Worm (Caenorhabditis elegans) whole organism, young adult: ENCODE results near the gene Y56A3A.30.
A peak's percentile ranks its signal among the peaks of the same experiment; 100 is the strongest.

ENCODE experiments used
- C17E4.6 ChIP-seq: fragments of 200-800 bp; sonication (Bioruptor generic); IDR thresholded peaks from 2 replicates; pipeline ENCODE4 v1.3.6; 2022; ENCODE audit warnings: missing genetic modification reagents, missing genetic modification characterization, missing compliant biosample characterization
- D2030.7 ChIP-seq: fragments of 200-800 bp; sonication (Bioruptor generic); IDR thresholded peaks from 2 replicates; pipeline ENCODE4 v1.3.6; 2022; ENCODE audit warnings: missing genetic modification reagents, missing genetic modification characterization, missing compliant biosample characterization
- F57A8.1 ChIP-seq: fragments of 200-800 bp; sonication (Bioruptor generic); optimal IDR thresholded peaks from 2 replicates; lab custom pipeline; 2018; ENCODE audit warnings: mild to moderate bottlenecking, missing genetic modification characterization, moderate library complexity, missing compliant biosample characterization
- K12H6.12 ChIP-seq: fragments of 200-800 bp; sonication (Bioruptor generic); optimal IDR thresholded peaks from 2 replicates; lab custom pipeline; 2018; ENCODE audit warnings: mild to moderate bottlenecking, missing genetic modification characterization, missing compliant biosample characterization
- Y56A3A.18 ChIP-seq: fragments of 200-800 bp; sonication (Bioruptor generic); IDR thresholded peaks from 2 replicates; pipeline ENCODE4 v1.3.6; 2022; ENCODE audit warnings: missing genetic modification reagents, missing genetic modification characterization, missing compliant biosample characterization
- ZK185.1 ChIP-seq: sonication (generic microtip); optimal IDR thresholded peaks from 2 replicates; lab custom pipeline; 2016; ENCODE audit warnings: mild to moderate bottlenecking, missing genetic modification characterization, missing compliant biosample characterization; ENCODE audit not compliant: poor library complexity, severe bottlenecking
- atf-7 ChIP-seq: sonication (generic microtip); optimal IDR thresholded peaks from 2 replicates; lab custom pipeline; 2017; ENCODE audit warnings: mild to moderate bottlenecking, missing genetic modification characterization, missing compliant biosample characterization
- attf-5 ChIP-seq: fragments of 200-800 bp; sonication (Bioruptor generic); optimal IDR thresholded peaks from 2 replicates; lab custom pipeline; 2018; ENCODE audit warnings: mild to moderate bottlenecking, missing genetic modification characterization, missing compliant biosample characterization
- ccch-3 ChIP-seq: fragments of 200-800 bp; sonication (Bioruptor generic); optimal IDR thresholded peaks from 2 replicates; lab custom pipeline; 2018; ENCODE audit warnings: mild to moderate bottlenecking, missing genetic modification characterization, missing compliant biosample characterization
- cebp-1 ChIP-seq, 2 experiments: fragments of 200-800 bp in 1 of 2; sonication (Bioruptor generic) in 1 of 2; sonication (generic microtip) in 1 of 2; IDR thresholded peaks in 1 of 2; optimal IDR thresholded peaks in 1 of 2; 2 replicates each; pipeline versions ENCODE4 v1.3.6 to Lab custom; 2017 to 2022; ENCODE audit warnings: missing compliant biosample characterization in 2 of 2, missing genetic modification characterization in 2 of 2, mild to moderate bottlenecking in 1 of 2, missing genetic modification reagents in 1 of 2, moderate library complexity in 1 of 2
- cebp-2 ChIP-seq: fragments of 200-800 bp; sonication (Bioruptor generic); IDR thresholded peaks from 2 replicates; pipeline ENCODE4 v1.3.6; 2022; ENCODE audit warnings: missing genetic modification characterization, missing compliant biosample characterization
- ceh-100 ChIP-seq: fragments of 200-800 bp; sonication (Bioruptor generic); IDR thresholded peaks from 2 replicates; pipeline ENCODE4 v1.3.6; 2022; ENCODE audit warnings: missing genetic modification reagents, missing genetic modification characterization, missing compliant biosample characterization
- ceh-27 ChIP-seq: fragments of 200-800 bp; sonication (Bioruptor generic); optimal IDR thresholded peaks from 2 replicates; lab custom pipeline; 2018; ENCODE audit warnings: mild to moderate bottlenecking, missing genetic modification characterization, moderate library complexity, missing compliant biosample characterization
- ceh-40 ChIP-seq: fragments of 200-800 bp; sonication (Bioruptor generic); IDR thresholded peaks from 2 replicates; pipeline ENCODE4 v1.3.6; 2022; ENCODE audit warnings: missing genetic modification characterization, missing compliant biosample characterization
- ceh-79 ChIP-seq: sonication (generic microtip); optimal IDR thresholded peaks from 2 replicates; lab custom pipeline; 2017; ENCODE audit warnings: mild to moderate bottlenecking, missing genetic modification characterization, missing compliant biosample characterization
- dox-1 ChIP-seq: fragments of 200-800 bp; sonication (Bioruptor generic); IDR thresholded peaks from 2 replicates; pipeline ENCODE4 v1.3.6; 2022; ENCODE audit warnings: missing genetic modification reagents, missing genetic modification characterization, missing compliant biosample characterization
- dpl-1 ChIP-seq: fragments of 150-350 bp; optimal IDR thresholded peaks from 2 replicates; lab custom pipeline; 2014; ENCODE audit warnings: missing biosample characterization, missing genetic modification reagents, missing genetic modification characterization
- egrh-3 ChIP-seq: fragments of 200-800 bp; sonication (Bioruptor generic); IDR thresholded peaks from 2 replicates; pipeline ENCODE4 v1.3.6; 2022; ENCODE audit warnings: missing genetic modification reagents, missing genetic modification characterization, missing compliant biosample characterization
- hlh-26 ChIP-seq: fragments of 200-800 bp; sonication (Bioruptor generic); conservative IDR thresholded peaks from 2 replicates; pipeline ENCODE4 v1.3.6; 2022; ENCODE audit warnings: missing genetic modification reagents, missing genetic modification characterization, missing compliant biosample characterization
- hmg-1.2 ChIP-seq: fragments of 200-800 bp; sonication (Bioruptor generic); IDR thresholded peaks from 2 replicates; pipeline ENCODE4 v1.3.6; 2022; ENCODE audit warnings: missing genetic modification reagents, missing genetic modification characterization, missing compliant biosample characterization
- hsf-1 ChIP-seq: fragments of 200-800 bp; sonication (Bioruptor generic); IDR thresholded peaks from 2 replicates; pipeline ENCODE4 v1.3.6; 2022; ENCODE audit warnings: missing genetic modification reagents, missing genetic modification characterization, missing compliant biosample characterization
- lin-40 ChIP-seq: sonication (generic microtip); optimal IDR thresholded peaks from 2 replicates; lab custom pipeline; 2016; ENCODE audit warnings: missing genetic modification characterization, mild to moderate bottlenecking, missing compliant biosample characterization, missing genotype, missing genetic modification reagents
- madf-3 ChIP-seq: fragments of 200-800 bp; sonication (Bioruptor generic); IDR thresholded peaks from 2 replicates; pipeline ENCODE4 v1.3.6; 2022; ENCODE audit warnings: missing genetic modification reagents, missing genetic modification characterization, missing compliant biosample characterization
- madf-6 ChIP-seq: fragments of 200-800 bp; sonication (Bioruptor generic); IDR thresholded peaks from 2 replicates; pipeline ENCODE4 v1.3.6; 2022; ENCODE audit warnings: missing genetic modification reagents, missing genetic modification characterization, missing compliant biosample characterization
- madf-8 ChIP-seq: fragments of 200-800 bp; sonication (Bioruptor generic); conservative IDR thresholded peaks from 2 replicates; pipeline ENCODE4 v1.3.6; 2022; ENCODE audit warnings: missing genetic modification reagents, missing genetic modification characterization, missing compliant biosample characterization
- mcd-1 ChIP-seq: fragments of 200-800 bp; sonication (Bioruptor generic); IDR thresholded peaks from 2 replicates; pipeline ENCODE4 v1.3.6; 2022; ENCODE audit warnings: missing genetic modification reagents, missing genetic modification characterization, missing compliant biosample characterization
- mes-4 ChIP-seq: sonication (generic microtip); optimal IDR thresholded peaks from 2 replicates; lab custom pipeline; 2016; ENCODE audit warnings: missing genotype, missing genetic modification characterization, missing compliant biosample characterization
- nfya-1 ChIP-seq: sonication (generic microtip); optimal IDR thresholded peaks from 2 replicates; lab custom pipeline; 2017; ENCODE audit warnings: antibody characterized with exemption, missing compliant biosample characterization, missing genetic modification characterization, borderline replicate concordance; ENCODE audit not compliant: insufficient read depth
- nfyb-1 ChIP-seq: fragments of 200-800 bp; sonication (Bioruptor generic); IDR thresholded peaks from 2 replicates; pipeline ENCODE4 v1.3.6; 2022; ENCODE audit warnings: missing genetic modification reagents, missing genetic modification characterization, missing compliant biosample characterization
- nhr-80 ChIP-seq: sonication (generic microtip); optimal IDR thresholded peaks from 2 replicates; lab custom pipeline; 2016; ENCODE audit warnings: missing genetic modification characterization, missing compliant biosample characterization
- nhr-90 ChIP-seq: sonication (generic microtip); optimal IDR thresholded peaks from 2 replicates; lab custom pipeline; 2016; ENCODE audit warnings: missing genotype, mild to moderate bottlenecking, missing genetic modification characterization, missing compliant biosample characterization
- sdz-38 ChIP-seq: sonication (generic microtip); optimal IDR thresholded peaks from 2 replicates; lab custom pipeline; 2016; ENCODE audit warnings: missing genotype, missing genetic modification characterization, missing compliant biosample characterization
- snpc-4 ChIP-seq, 5 experiments: fragments of 150-350 bp in 1 of 5; sonication (generic microtip) in 4 of 5; optimal IDR thresholded peaks; 2 replicates each; lab custom pipeline; 2014 to 2018; ENCODE audit warnings: missing genetic modification characterization in 5 of 5, missing biosample characterization in 3 of 5, antibody characterized with exemption in 2 of 5, mild to moderate bottlenecking in 2 of 5, missing compliant biosample characterization in 2 of 5, missing genotype in 2 of 5, moderate library complexity in 2 of 5, missing genetic modification reagents in 1 of 5
- somi-1 ChIP-seq: fragments of 200-800 bp; sonication (Bioruptor generic); optimal IDR thresholded peaks from 2 replicates; lab custom pipeline; 2018; ENCODE audit warnings: mild to moderate bottlenecking, missing genetic modification characterization, missing compliant biosample characterization
- tbp1 ChIP-seq: fragments of 200-800 bp; sonication (Bioruptor generic); optimal IDR thresholded peaks from 2 replicates; lab custom pipeline; 2018; ENCODE audit warnings: mild to moderate bottlenecking, missing genetic modification characterization, missing compliant biosample characterization
- zfh-2 ChIP-seq: fragments of 200-800 bp; sonication (Bioruptor generic); conservative IDR thresholded peaks from 2 replicates; pipeline ENCODE4 v1.3.6; 2022; ENCODE audit warnings: missing genetic modification reagents, missing genetic modification characterization, missing compliant biosample characterization
- ztf-26 ChIP-seq: sonication (generic microtip); optimal IDR thresholded peaks from 2 replicates; lab custom pipeline; 2017; ENCODE audit warnings: missing genetic modification characterization, missing compliant biosample characterization
- ztf-3 ChIP-seq: fragments of 200-800 bp; sonication (Bioruptor generic); optimal IDR thresholded peaks from 2 replicates; lab custom pipeline; 2018; ENCODE audit warnings: mild to moderate bottlenecking, missing genetic modification characterization, missing compliant biosample characterization

The Y56A3A.30 gene

ce11 chrIII:11991654-11992292 is 12.9 kb upstream of the Y56A3A.30 start (continued):
- TF ChIP-seq snpc-4 (GFP tag; optimal IDR thresholded peaks at IDR 0.05; lab: Kevin White, UChicago): no peak
- TF ChIP-seq snpc-4 (tag; optimal IDR thresholded peaks at IDR 0.05; lab: Kevin White, UChicago): no peak
- no peak for TF ChIP-seq tbp1 (GFP tag; lab: Kevin White, UChicago)

ce11 chrIII:11989823-11990222 is 11.0 kb upstream of the Y56A3A.30 start, which contains the start of gene wah-1:
wah-1 (plus strand) TSS chrIII:11990167.
- peak; percentile 71 for TF ChIP-seq attf-5 (GFP tag; lab: Kevin White, UChicago)
- TF ChIP-seq mcd-1: 0 out of 2 replicates have a peak, but pooled peaks have one; percentile 28
- peak; percentile 77 for TF ChIP-seq hmg-1.2 (GFP tag; lab: Robert Waterston, UW)
- peak; percentile 16 for TF ChIP-seq nhr-80 (tag; lab: Kevin White, UChicago)
- TF ChIP-seq lin-40: no peak
- no peak for TF ChIP-seq hsf-1 (GFP tag; lab: Robert Waterston, UW)
- TF ChIP-seq, all 124 proteins: peak for 4

DNA sequence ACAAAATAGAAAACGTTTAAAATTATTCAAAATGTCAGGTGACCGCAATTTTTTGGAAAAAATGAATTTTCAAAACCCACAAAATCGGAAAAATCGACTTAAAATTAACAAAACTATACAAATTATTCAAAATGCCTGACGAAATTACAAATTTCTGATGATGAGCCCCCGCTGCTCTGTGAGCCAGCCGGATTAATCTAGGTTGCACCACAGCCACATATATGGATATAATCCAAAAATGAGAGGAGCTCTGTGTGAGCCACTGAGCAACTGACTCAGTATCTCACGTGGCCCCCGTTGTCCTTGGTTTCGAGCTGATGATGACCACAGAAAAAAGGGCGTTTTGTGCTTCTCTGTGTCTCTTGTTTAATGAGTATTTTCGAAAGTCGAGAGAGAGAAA is 6.2 kb upstream of the Y56A3A.30 start:
- TF ChIP-seq ZK185.1 (tag; lab: Kevin White, UChicago) (no peak), nhr-90 (tag; lab: Kevin White, UChicago) (no peak), ceh-100 (GFP tag; lab: Robert Waterston, UW) (no peak), atf-7 (tag; lab: Kevin White, UChicago) (no peak), ceh-40 (GFP tag; lab: Robert Waterston, UW) (no peak), mes-4 (no peak), ceh-79 (tag; lab: Kevin White, UChicago) (no peak), F57A8.1 (GFP tag; lab: Kevin White, UChicago) (no peak), somi-1 (GFP tag; lab: Kevin White, UChicago) (no peak), sdz-38 (tag; lab: Kevin White, UChicago) (no peak), madf-8 (GFP tag; lab: Robert Waterston, UW) (no peak), cebp-2 (no peak), dpl-1 (no peak), snpc-4 (GFP tag; optimal IDR thresholded peaks at IDR 0.05; lab: Kevin White, UChicago) (no peak), snpc-4 (tag; optimal IDR thresholded peaks at IDR 0.05; lab: Kevin White, UChicago) (no peak), hlh-26 (GFP tag; lab: Robert Waterston, UW) (no peak)
- TF ChIP-seq, all 124 proteins: peak for 0

DNA sequence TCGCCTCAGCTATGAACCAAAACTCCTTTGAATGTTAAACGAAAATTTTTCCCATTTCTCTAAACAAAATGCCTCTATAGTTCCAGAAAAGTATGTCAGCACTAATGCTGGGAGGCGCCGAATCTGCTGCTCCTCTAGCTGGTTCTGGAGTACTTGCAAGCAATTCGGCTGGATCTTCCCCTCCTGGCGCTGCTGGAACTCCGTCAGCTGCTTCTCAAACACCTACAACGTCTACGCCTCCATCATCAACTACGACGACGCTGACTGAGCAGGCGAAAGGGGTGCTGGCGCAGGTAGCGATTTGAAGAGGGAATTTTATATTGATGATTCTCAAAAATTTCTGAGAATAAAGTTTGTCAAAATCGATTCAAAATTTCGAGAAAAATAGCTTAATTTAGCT is 3.6 kb upstream of the Y56A3A.30 start:
- TF ChIP-seq madf-3: no peak
- no peak for TF ChIP-seq madf-6 (GFP tag; lab: Robert Waterston, UW)
- no peak for TF ChIP-seq ceh-79 (tag; lab: Kevin White, UChicago)
- no peak for TF ChIP-seq nhr-80 (tag; lab: Kevin White, UChicago)
- no peak for TF ChIP-seq hsf-1 (GFP tag; lab: Robert Waterston, UW)
- TF ChIP-seq zfh-2 (GFP tag; lab: Robert Waterston, UW): peak; percentile 64
- no peak for TF ChIP-seq hmg-1.2 (GFP tag; lab: Robert Waterston, UW)
- TF ChIP-seq tbp1 (GFP tag; lab: Kevin White, UChicago): no peak

ce11 chrIII:11981539-11981938 is 2.7 kb upstream of the Y56A3A.30 start:
- TF ChIP-seq C17E4.6 (GFP tag; lab: Robert Waterston, UW) (no peak), ztf-3 (no peak), ztf-26 (no peak), nfya-1 (no peak), snpc-4 (GFP tag; optimal IDR thresholded peaks at IDR 0.05; lab: Kevin White, UChicago) (no peak), snpc-4 (tag; optimal IDR thresholded peaks at IDR 0.05; lab: Kevin White, UChicago) (peak in 1 of 4 experiments; percentile 44), K12H6.12 (tag; lab: Kevin White, UChicago) (peak; percentile 51), ceh-27 (peak; percentile 2), cebp-1 (GFP tag; IDR thresholded peaks at IDR 0.05; lab: Robert Waterston, UW) (no peak), cebp-1 (tag; optimal IDR thresholded peaks at IDR 0.05; lab: Kevin White, UChicago) (peak; percentile 43), somi-1 (GFP tag; lab: Kevin White, UChicago) (peak; percentile 50), mcd-1 (0 out of 2 replicates have a peak, but pooled peaks have one; percentile 42), egrh-3 (GFP tag; lab: Robert Waterston, UW) (0 out of 2 replicates have a peak, but pooled peaks have one; percentile 14), D2030.7 (GFP tag; lab: Robert Waterston, UW) (no peak), attf-5 (GFP tag; lab: Kevin White, UChicago) (peak; percentile 79), Y56A3A.18 (GFP tag; lab: Robert Waterston, UW) (no peak), cebp-2 (no peak), ccch-3 (GFP tag; lab: Kevin White, UChicago) (no peak), nfyb-1 (peak; percentile 53; the same call in 1 of the 2 replicates), dox-1 (peak; percentile 43)
